Worm (Caenorhabditis elegans): ENCODE measurements around the gene uaf-1.

Gene uaf-1

ce11 chrIII:1094391-1094790, 18.0 kb upstream of the uaf-1 start:
- no peak for TF ChIP-seq egl-27 (tag; optimal IDR thresholded peaks at IDR 0.05)
- no peak for TF ChIP-seq ztf-4 (tag; optimal IDR thresholded peaks at IDR 0.05)
- TF ChIP-seq nhr-76 (tag; optimal IDR thresholded peaks at IDR 0.05) = no peak
- TF ChIP-seq ceh-90 (tag; optimal IDR thresholded peaks at IDR 0.05) = no peak
- no peak for TF ChIP-seq mef-2 (tag; optimal IDR thresholded peaks at IDR 0.05)
- no peak for TF ChIP-seq nhr-85 (tag)
- TF ChIP-seq nhr-71 (tag; optimal IDR thresholded peaks at IDR 0.05) = no peak
- no peak for TF ChIP-seq swsn-7 (tag; optimal IDR thresholded peaks at IDR 0.05)
- TF ChIP-seq nhr-12 (tag; optimal IDR thresholded peaks at IDR 0.05) = no peak
- no peak for TF ChIP-seq lsy-2 (tag; optimal IDR thresholded peaks at IDR 0.05)
- no peak for TF ChIP-seq hlh-4 (tag; optimal IDR thresholded peaks at IDR 0.05)

ce11 chrIII:1084971-1085370, 8.6 kb upstream of the uaf-1 start:
- no peak for TF ChIP-seq nhr-85 (tag)
- TF ChIP-seq ztf-11 (tag; optimal IDR thresholded peaks at IDR 0.05) = no peak
- no peak for TF ChIP-seq efl-1 (optimal IDR thresholded peaks at IDR 0.05)
- TF ChIP-seq efl-1 (GFP tag; optimal IDR thresholded peaks at IDR 0.05 in 1 of 2) = peak in 1 of 2 experiments; percentile 34
- TF ChIP-seq rnt-1 (tag; optimal IDR thresholded peaks at IDR 0.05) = no peak
- TF ChIP-seq mab-9 (GFP tag; IDR thresholded peaks at IDR 0.05) = no peak
- TF ChIP-seq ceh-88 (GFP tag; IDR thresholded peaks at IDR 0.05) = no peak

ce11 chrIII:1081101-1081500, 4.7 kb upstream of the uaf-1 start, which contains the start of gene par-2:
par-2 (plus strand) TSS chrIII:1081401.
- TF ChIP-seq mep-1 (tag; optimal IDR thresholded peaks at IDR 0.05) = no peak
- TF ChIP-seq ces-1 (GFP tag; optimal IDR thresholded peaks at IDR 0.05) = no peak
- no peak for TF ChIP-seq grh-1 (GFP tag; IDR thresholded peaks at IDR 0.05)
- TF ChIP-seq dsc-1 (tag; optimal IDR thresholded peaks at IDR 0.05) = no peak
- TF ChIP-seq C34B4.2 (tag; optimal IDR thresholded peaks at IDR 0.05) = no peak
- no peak for TF ChIP-seq irx-1 (tag; optimal IDR thresholded peaks at IDR 0.05)
- TF ChIP-seq ceh-8 (GFP tag; optimal IDR thresholded peaks at IDR 0.05) = no peak
- TF ChIP-seq egl-27 (tag; optimal IDR thresholded peaks at IDR 0.05) = no peak
- TF ChIP-seq egl-13 (tag; optimal IDR thresholded peaks at IDR 0.05) = no peak
- no peak for TF ChIP-seq tlp-1 (tag; optimal IDR thresholded peaks at IDR 0.05)
- TF ChIP-seq snpc-4 (tag; optimal IDR thresholded peaks at IDR 0.05) = no peak
- TF ChIP-seq pqm-1 (tag; optimal IDR thresholded peaks at IDR 0.05) = no peak
- TF ChIP-seq ceh-88 (GFP tag; IDR thresholded peaks at IDR 0.05) = no peak

ce11 chrIII:1080536-1080935, 4.2 kb upstream of the uaf-1 start, which contains the start of the genes rab-18 and kbp-4:
rab-18 (minus strand) TSS chrIII:1080775.
kbp-4 (plus strand) TSS chrIII:1080901.
- TF ChIP-seq aha-1 (tag; optimal IDR thresholded peaks at IDR 0.05) (peak; percentile 46), jun-1 (tag; optimal IDR thresholded peaks at IDR 0.05) (peak; percentile 79), ceh-90 (tag; optimal IDR thresholded peaks at IDR 0.05) (no peak), zag-1 (tag; optimal IDR thresholded peaks at IDR 0.05) (peak; percentile 69), egl-13 (tag; optimal IDR thresholded peaks at IDR 0.05) (peak; percentile 89), nhr-20 (tag; optimal IDR thresholded peaks at IDR 0.05) (peak; percentile 95), nhr-84 (tag; optimal IDR thresholded peaks at IDR 0.05) (no peak), efl-1 (optimal IDR thresholded peaks at IDR 0.05) (peak; percentile 98 to 99), efl-1 (GFP tag; optimal IDR thresholded peaks at IDR 0.05 in 1 of 2) (peak; percentile 96 to 99), F16B12.6 (tag; optimal IDR thresholded peaks at IDR 0.05) (peak; percentile 69), tbx-2 (tag; optimal IDR thresholded peaks at IDR 0.05) (peak; percentile 93), tlp-1 (tag; optimal IDR thresholded peaks at IDR 0.05) (no peak), nhr-11 (tag; optimal IDR thresholded peaks at IDR 0.05) (peak; percentile 60), elt-3 (tag; optimal IDR thresholded peaks at IDR 0.05) (peak in 4 of 6 experiments; percentile 59 to 99 (median 80)), sptf-1 (tag; optimal IDR thresholded peaks at IDR 0.05) (no peak), nhr-47 (tag; optimal IDR thresholded peaks at IDR 0.05) (peak; percentile 97), ceh-8 (GFP tag; optimal IDR thresholded peaks at IDR 0.05) (peak; percentile 78), irx-1 (tag; optimal IDR thresholded peaks at IDR 0.05) (peak; percentile 78), vab-15 (tag; optimal IDR thresholded peaks at IDR 0.05) (peak; percentile 32), ets-5 (GFP tag; IDR thresholded peaks at IDR 0.05) (no peak), lin-13 (GFP tag; optimal IDR thresholded peaks at IDR 0.05) (peak; percentile 96), lir-3 (tag; optimal IDR thresholded peaks at IDR 0.05; ENCODE audit: poor library complexity) (no peak), unc-62 (GFP tag; optimal IDR thresholded peaks at IDR 0.05) (no peak), C04F5.9 (tag; optimal IDR thresholded peaks at IDR 0.05) (peak; percentile 75), ceh-82 (tag; optimal IDR thresholded peaks at IDR 0.05) (peak; percentile 88 to 97 (median 92)), fkh-4 (tag; optimal IDR thresholded peaks at IDR 0.05; ENCODE audit: borderline replicate concordance) (no peak), nhr-90 (tag; optimal IDR thresholded peaks at IDR 0.05; ENCODE audit: poor library complexity) (peak; percentile 92), skn-1 (tag; optimal IDR thresholded peaks at IDR 0.05) (peak; percentile 97)
